Fruit fly (Drosophila melanogaster): ENCODE data around the gene AdoR.

Gene AdoR

DNA sequence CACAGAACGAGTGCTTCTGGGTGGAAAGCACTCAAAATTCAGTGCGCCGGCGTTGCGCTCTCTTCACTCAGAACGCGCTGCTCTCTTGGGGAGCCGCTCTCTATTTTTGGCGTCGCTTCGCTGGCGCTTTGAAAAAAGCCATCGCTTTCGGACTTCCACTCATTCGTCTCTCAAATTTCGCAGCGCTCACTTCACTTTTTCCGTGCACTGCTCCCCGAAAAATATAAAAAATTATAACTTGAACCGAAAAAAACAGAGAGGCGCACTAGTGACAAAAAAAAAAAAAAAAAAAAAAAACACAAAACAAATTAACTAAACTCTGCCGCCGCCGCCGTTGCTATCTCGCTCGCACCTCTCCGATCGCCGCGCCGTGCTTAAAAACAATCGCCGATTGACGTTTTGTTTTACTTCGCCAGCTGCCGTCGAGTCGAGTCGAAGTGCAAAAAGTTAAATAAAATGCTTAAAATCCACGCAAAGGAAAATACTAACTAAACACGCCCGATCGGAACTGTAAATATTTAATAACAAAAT is 50.0 kb downstream of the AdoR start:
- TF ChIP-seq CG4496 (GFP tag; IDR thresholded peaks at IDR 0.05): peak; percentile 89
- TF ChIP-seq Ets98B (GFP tag; IDR thresholded peaks at IDR 0.05): peak; percentile 82; the same call in 1 of the 2 replicates
- no peak for TF ChIP-seq CG34367 (tag; optimal IDR thresholded peaks at IDR 0.05)
- TF ChIP-seq CG13204 (GFP tag; optimal IDR thresholded peaks at IDR 0.05): peak; percentile 47
- peak; percentile 47 for TF ChIP-seq Snoo (tag; optimal IDR thresholded peaks at IDR 0.05)
- TF ChIP-seq CG10348 (GFP tag; IDR thresholded peaks at IDR 0.05): no peak
- TF ChIP-seq Pif1B (GFP tag; optimal IDR thresholded peaks at IDR 0.05): peak; percentile 44
- TF ChIP-seq CG32121 (GFP tag; IDR thresholded peaks at IDR 0.05): peak; percentile 50; the same call in 1 of the 2 replicates
- peak; percentile 17 for TF ChIP-seq EcR (GFP tag; optimal IDR thresholded peaks at IDR 0.05)
- TF ChIP-seq fd96Ca (GFP tag; IDR thresholded peaks at IDR 0.05): peak; percentile 71
- no peak for TF ChIP-seq CG8159 (tag; optimal IDR thresholded peaks at IDR 0.05)
- peak; percentile 78 for TF ChIP-seq CG12605 (GFP tag; IDR thresholded peaks at IDR 0.05)

DNA sequence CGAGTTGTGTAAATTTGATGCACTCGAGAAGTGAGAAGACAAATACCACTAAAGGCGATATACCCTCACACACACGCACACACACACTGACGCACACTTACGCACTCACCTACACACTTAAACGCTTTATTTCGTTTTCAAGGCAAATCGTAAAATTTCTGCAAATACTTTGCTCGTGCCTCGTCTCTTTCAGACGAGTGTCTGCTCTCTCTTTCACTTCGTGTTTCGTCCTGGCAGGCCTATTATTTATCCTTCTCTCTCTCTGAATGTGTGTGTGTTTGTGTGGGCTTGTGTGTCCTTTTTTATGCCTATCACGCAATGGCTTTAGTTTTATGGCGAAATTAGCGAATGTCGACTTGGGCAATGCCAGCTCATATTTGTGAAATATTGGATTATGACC is 51.2 kb downstream of the AdoR start:
- TF ChIP-seq CG32121 (GFP tag; IDR thresholded peaks at IDR 0.05): no peak
- no peak for TF ChIP-seq CG14655 (GFP tag; optimal IDR thresholded peaks at IDR 0.05)
- TF ChIP-seq fd96Ca (GFP tag; IDR thresholded peaks at IDR 0.05): no peak
- TF ChIP-seq CG8301 (tag; optimal IDR thresholded peaks at IDR 0.05): no peak
- TF ChIP-seq CG9948 (tag; optimal IDR thresholded peaks at IDR 0.05): no peak
- TF ChIP-seq Ets98B (GFP tag; IDR thresholded peaks at IDR 0.05): no peak
- TF ChIP-seq CG17806 (tag; optimal IDR thresholded peaks at IDR 0.05): no peak
- no peak for TF ChIP-seq Pif1A (GFP tag; optimal IDR thresholded peaks at IDR 0.05)
- TF ChIP-seq Pif1B (GFP tag; optimal IDR thresholded peaks at IDR 0.05): no peak
- TF ChIP-seq Snoo (tag; optimal IDR thresholded peaks at IDR 0.05): no peak
- TF ChIP-seq CG4496 (GFP tag; IDR thresholded peaks at IDR 0.05): no peak
- no peak for TF ChIP-seq gl (tag; optimal IDR thresholded peaks at IDR 0.05)
- TF ChIP-seq CG15710 (tag; optimal IDR thresholded peaks at IDR 0.05): no peak
- TF ChIP-seq rn (GFP tag; IDR thresholded peaks at IDR 0.05): no peak
- no peak for TF ChIP-seq CG8159 (tag; optimal IDR thresholded peaks at IDR 0.05)
- no peak for TF ChIP-seq CG13204 (GFP tag; optimal IDR thresholded peaks at IDR 0.05)
- no peak for TF ChIP-seq D1 (tag; optimal IDR thresholded peaks at IDR 0.05)
- TF ChIP-seq EcR (GFP tag; optimal IDR thresholded peaks at IDR 0.05): no peak
- no peak for TF ChIP-seq CG34367 (tag; optimal IDR thresholded peaks at IDR 0.05)

DNA sequence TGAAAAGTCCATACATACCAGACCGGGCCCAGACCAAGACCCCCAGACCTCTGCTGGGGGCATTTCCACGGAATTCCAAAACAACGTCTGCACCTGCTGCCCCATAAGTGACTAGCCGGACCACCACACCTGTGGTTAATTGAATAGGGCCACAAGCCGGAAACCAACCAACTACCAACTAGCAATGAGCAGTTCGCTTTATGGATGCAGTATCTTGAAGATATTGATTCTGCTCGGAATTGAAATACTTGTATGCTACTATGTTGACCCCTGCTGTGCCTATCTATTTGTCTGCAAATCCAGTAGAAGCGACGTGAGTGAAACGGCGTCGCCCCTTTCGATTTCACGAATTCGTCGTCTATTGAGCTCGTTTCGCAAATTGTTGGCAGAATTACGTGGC is 53.6 kb downstream of the AdoR start:
- TF ChIP-seq CG8159 (tag; optimal IDR thresholded peaks at IDR 0.05) (peak; percentile 82), CG12605 (GFP tag; IDR thresholded peaks at IDR 0.05) (peak; percentile 91), EcR (GFP tag; optimal IDR thresholded peaks at IDR 0.05) (no peak), CG15710 (tag; optimal IDR thresholded peaks at IDR 0.05) (peak; percentile 79), Ets98B (GFP tag; IDR thresholded peaks at IDR 0.05) (peak; percentile 96), CG34367 (tag; optimal IDR thresholded peaks at IDR 0.05) (peak; percentile 81), CG10348 (GFP tag; IDR thresholded peaks at IDR 0.05) (peak; percentile 78), rn (GFP tag; IDR thresholded peaks at IDR 0.05) (peak; percentile 90), CG8301 (tag; optimal IDR thresholded peaks at IDR 0.05) (peak; percentile 90), CG14655 (GFP tag; optimal IDR thresholded peaks at IDR 0.05) (peak; percentile 88), CG4496 (GFP tag; IDR thresholded peaks at IDR 0.05) (peak; percentile 97), fd96Ca (GFP tag; IDR thresholded peaks at IDR 0.05) (peak; percentile 97), Pif1B (GFP tag; optimal IDR thresholded peaks at IDR 0.05) (peak; percentile 81), Pif1A (GFP tag; optimal IDR thresholded peaks at IDR 0.05) (peak; percentile 69), D1 (tag; optimal IDR thresholded peaks at IDR 0.05) (no peak), CG17806 (tag; optimal IDR thresholded peaks at IDR 0.05) (peak; percentile 83), CG9948 (tag; optimal IDR thresholded peaks at IDR 0.05) (peak; percentile 77), gl (tag; optimal IDR thresholded peaks at IDR 0.05) (peak; percentile 52), CG13204 (GFP tag; optimal IDR thresholded peaks at IDR 0.05) (no peak), CG32121 (GFP tag; IDR thresholded peaks at IDR 0.05) (peak; percentile 95), Snoo (tag; optimal IDR thresholded peaks at IDR 0.05) (peak; percentile 31)

DNA sequence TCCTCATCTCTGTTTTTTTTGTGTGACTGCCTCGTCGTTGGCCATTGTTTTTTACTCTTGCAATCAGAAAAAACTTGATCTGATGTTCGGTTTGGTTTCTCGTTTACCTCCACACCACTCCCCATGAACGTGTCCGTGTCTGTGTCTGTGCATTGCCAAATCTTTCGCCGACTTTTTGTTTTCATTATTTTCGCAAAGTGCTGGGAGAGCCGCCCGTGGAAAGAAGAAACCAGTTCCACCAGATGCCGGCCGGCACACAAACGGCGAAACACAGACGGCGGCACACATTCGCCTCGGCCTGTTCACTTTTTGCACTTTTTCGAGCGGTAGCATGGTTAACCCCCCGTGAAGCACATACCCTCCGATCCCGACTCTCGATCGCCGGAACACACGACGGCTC is 54.0 kb downstream of the AdoR start:
- TF ChIP-seq CG13204 (GFP tag; optimal IDR thresholded peaks at IDR 0.05) (peak; percentile 88), CG17806 (tag; optimal IDR thresholded peaks at IDR 0.05) (no peak), gl (tag; optimal IDR thresholded peaks at IDR 0.05) (no peak), CG8301 (tag; optimal IDR thresholded peaks at IDR 0.05) (no peak), CG9948 (tag; optimal IDR thresholded peaks at IDR 0.05) (no peak), rn (GFP tag; IDR thresholded peaks at IDR 0.05) (peak; percentile 48; the same call in 1 of the 2 replicates), fd96Ca (GFP tag; IDR thresholded peaks at IDR 0.05) (no peak; the same call in 2 of the 3 replicates), CG12605 (GFP tag; IDR thresholded peaks at IDR 0.05) (no peak), CG32121 (GFP tag; IDR thresholded peaks at IDR 0.05) (no peak)

DNA sequence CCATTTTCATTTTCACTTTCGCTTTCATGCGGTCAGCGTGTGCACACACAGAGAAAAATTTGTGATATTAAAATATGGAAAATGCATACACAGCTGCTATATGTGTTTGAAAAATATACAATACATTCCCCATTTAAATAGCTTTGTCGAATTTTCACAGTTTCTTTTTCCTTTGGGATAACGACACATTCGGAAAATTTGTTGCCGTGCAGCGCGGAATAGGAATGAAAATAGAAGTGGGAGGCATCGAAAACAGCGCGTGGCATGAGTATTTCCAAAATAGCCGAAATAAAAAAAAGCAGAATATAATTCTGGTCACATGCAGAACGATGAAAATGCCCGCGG is 56.7 kb downstream of the AdoR start:
- no peak for TF ChIP-seq CG8159 (tag; optimal IDR thresholded peaks at IDR 0.05)
- peak; percentile 21 for TF ChIP-seq CG9948 (tag; optimal IDR thresholded peaks at IDR 0.05)
- peak; percentile 3 for TF ChIP-seq Pif1B (GFP tag; optimal IDR thresholded peaks at IDR 0.05)
- TF ChIP-seq CG17806 (tag; optimal IDR thresholded peaks at IDR 0.05): peak; percentile 16
- TF ChIP-seq CG8301 (tag; optimal IDR thresholded peaks at IDR 0.05): peak; percentile 58
- TF ChIP-seq CG10348 (GFP tag; IDR thresholded peaks at IDR 0.05): 0 out of 2 replicates have a peak, but pooled peaks have one; percentile 22
- TF ChIP-seq Snoo (tag; optimal IDR thresholded peaks at IDR 0.05): no peak
- TF ChIP-seq CG13204 (GFP tag; optimal IDR thresholded peaks at IDR 0.05): no peak
- TF ChIP-seq CG15710 (tag; optimal IDR thresholded peaks at IDR 0.05): no peak
- TF ChIP-seq EcR (GFP tag; optimal IDR thresholded peaks at IDR 0.05): no peak
- TF ChIP-seq gl (tag; optimal IDR thresholded peaks at IDR 0.05): no peak
- TF ChIP-seq Pif1A (GFP tag; optimal IDR thresholded peaks at IDR 0.05): peak; percentile 67
- TF ChIP-seq D1 (tag; optimal IDR thresholded peaks at IDR 0.05): no peak
- TF ChIP-seq Ets98B (GFP tag; IDR thresholded peaks at IDR 0.05): peak; percentile 86
- TF ChIP-seq CG14655 (GFP tag; optimal IDR thresholded peaks at IDR 0.05): peak; percentile 56
- peak; percentile 86 for TF ChIP-seq fd96Ca (GFP tag; IDR thresholded peaks at IDR 0.05)
- no peak for TF ChIP-seq CG34367 (tag; optimal IDR thresholded peaks at IDR 0.05)
- TF ChIP-seq rn (GFP tag; IDR thresholded peaks at IDR 0.05): peak; percentile 68; the same call in 1 of the 2 replicates
- TF ChIP-seq CG12605 (GFP tag; IDR thresholded peaks at IDR 0.05): no peak
- TF ChIP-seq CG4496 (GFP tag; IDR thresholded peaks at IDR 0.05): peak; percentile 88
- TF ChIP-seq CG32121 (GFP tag; IDR thresholded peaks at IDR 0.05): peak; percentile 86

Measured in whole organism, pupa.